Worm (Caenorhabditis elegans) whole organism, L4/young adult: ENCODE results near the gene ttr-29.

Experiments used
- W03F9.2 ChIP-seq: fragments of 150-350 bp; optimal IDR thresholded peaks from 2 replicates; lab custom pipeline; 2014; ENCODE audit warnings: missing biosample characterization, missing genetic modification characterization
- dao-5 ChIP-seq: sonication (generic microtip); optimal IDR thresholded peaks from 2 replicates; lab custom pipeline; 2016; ENCODE audit warnings: missing genotype, missing genetic modification characterization, moderate library complexity, missing compliant biosample characterization
- him-1 ChIP-seq: sonication (generic microtip); optimal IDR thresholded peaks from 2 replicates; lab custom pipeline; 2016; ENCODE audit warnings: missing genotype, missing genetic modification reagents, missing genetic modification characterization, missing compliant biosample characterization

The ttr-29 gene

ce11 chrV:12906732-12907131 is at the start of gene ttr-29:
TSS of gene ttr-29 (minus strand) at chrV:12906832.
- TF ChIP-seq dao-5 (tag; lab: Kevin White, UChicago) (no peak), W03F9.2 (tag; lab: Kevin White, UChicago) (no peak), him-1 (tag; lab: Kevin White, UChicago) (no peak)

ce11 chrV:12954261-12954660 is 47.6 kb upstream of the ttr-29 start:
- TF ChIP-seq him-1 (tag; lab: Kevin White, UChicago) (no peak), dao-5 (tag; lab: Kevin White, UChicago) (no peak), W03F9.2 (tag; lab: Kevin White, UChicago) (no peak)

ce11 chrV:12953702-12954101 is 47.1 kb upstream of the ttr-29 start, which contains the start of gene eif-3.K:
TSS of gene eif-3.K (plus strand) at chrV:12954002.
- TF ChIP-seq him-1 (tag; lab: Kevin White, UChicago) = no peak
- TF ChIP-seq W03F9.2 (tag; lab: Kevin White, UChicago) = no peak
- no peak for TF ChIP-seq dao-5 (tag; lab: Kevin White, UChicago)

ce11 chrV:12952287-12952686 is 45.7 kb upstream of the ttr-29 start, which contains the start of gene pqn-68:
TSS of gene pqn-68 (plus strand) at chrV:12952636.
- no peak for TF ChIP-seq dao-5 (tag; lab: Kevin White, UChicago)
- no peak for TF ChIP-seq W03F9.2 (tag; lab: Kevin White, UChicago)

- TF ChIP-seq him-1 (tag; lab: Kevin White, UChicago) (no peak), dao-5 (tag; lab: Kevin White, UChicago) (no peak), W03F9.2 (tag; lab: Kevin White, UChicago) (no peak)
These were observed 44.3 kb upstream of the ttr-29 start, which contains the start of the genes T16G1.9 and T16G1.18 for ce11 chrV:12950812-12951528. TSS of gene T16G1.9 (minus strand) at chrV:12950862. TSS of gene T16G1.18 (plus strand) at chrV:12951304.

- TF ChIP-seq W03F9.2 (tag; lab: Kevin White, UChicago) (no peak), him-1 (tag; lab: Kevin White, UChicago) (no peak), dao-5 (tag; lab: Kevin White, UChicago) (no peak)
These were observed 43.0 kb upstream of the ttr-29 start, which contains the start of gene T16G1.13 for ce11 chrV:12949607-12950006. TSS of gene T16G1.13 (plus strand) at chrV:12949907.

- no peak for TF ChIP-seq dao-5 (tag; lab: Kevin White, UChicago)
These were observed 38.1 kb upstream of the ttr-29 start, which contains the start of gene grl-2 for ce11 chrV:12944775-12945174. TSS of gene grl-2 (plus strand) at chrV:12945075.

- TF ChIP-seq dao-5 (tag; lab: Kevin White, UChicago) (no peak), him-1 (tag; lab: Kevin White, UChicago) (no peak), W03F9.2 (tag; lab: Kevin White, UChicago) (no peak)
These were observed 37.6 kb upstream of the ttr-29 start, which contains the start of gene T16G1.3 for ce11 chrV:12944229-12944628. TSS of gene T16G1.3 (minus strand) at chrV:12944329.

- TF ChIP-seq dao-5 (tag; lab: Kevin White, UChicago) = no peak
- TF ChIP-seq him-1 (tag; lab: Kevin White, UChicago) = no peak
- TF ChIP-seq W03F9.2 (tag; lab: Kevin White, UChicago) = no peak
These were observed 36.8 kb upstream of the ttr-29 start for ce11 chrV:12943399-12943798.

ce11 chrV:12941797-12942474 is 35.3 kb upstream of the ttr-29 start, which contains the start of gene T16G1.4:
TSS of gene T16G1.4 (minus strand) at chrV:12941847.
- TF ChIP-seq W03F9.2 (tag; lab: Kevin White, UChicago) (no peak), him-1 (tag; lab: Kevin White, UChicago) (no peak), dao-5 (tag; lab: Kevin White, UChicago) (no peak)

ce11 chrV:12939434-12939833 is 32.8 kb upstream of the ttr-29 start, which contains the start of gene T16G1.5:
TSS of gene T16G1.5 (minus strand) at chrV:12939552.
- no peak for TF ChIP-seq dao-5 (tag; lab: Kevin White, UChicago)
- no peak for TF ChIP-seq W03F9.2 (tag; lab: Kevin White, UChicago)
- TF ChIP-seq him-1 (tag; lab: Kevin White, UChicago) = no peak

- TF ChIP-seq him-1 (tag; lab: Kevin White, UChicago) (no peak), dao-5 (tag; lab: Kevin White, UChicago) (no peak), W03F9.2 (tag; lab: Kevin White, UChicago) (no peak)
These were observed 30.5 kb upstream of the ttr-29 start, which contains the start of gene T16G1.6 for ce11 chrV:12937098-12937497. TSS of gene T16G1.6 (minus strand) at chrV:12937174.

- no peak for TF ChIP-seq W03F9.2 (tag; lab: Kevin White, UChicago)
- no peak for TF ChIP-seq him-1 (tag; lab: Kevin White, UChicago)
- no peak for TF ChIP-seq dao-5 (tag; lab: Kevin White, UChicago)
These were observed 28.3 kb upstream of the ttr-29 start, which contains the start of gene T16G1.7 for ce11 chrV:12934976-12935375. TSS of gene T16G1.7 (minus strand) at chrV:12935112.
